Fruit fly (Drosophila melanogaster) Kc167 (cell line): ENCODE measurements around the gene CG31740.

Source experiments
- Sin3A ChIP-seq: fragments of >200 bp; optimal IDR thresholded peaks from 2 replicates; lab custom pipeline; 2018; ENCODE audit warnings: missing external identifiers
- psq ChIP-seq: fragments of >200 bp; optimal IDR thresholded peaks from 2 replicates; lab custom pipeline; 2017; ENCODE audit warnings: missing external identifiers

DNA sequence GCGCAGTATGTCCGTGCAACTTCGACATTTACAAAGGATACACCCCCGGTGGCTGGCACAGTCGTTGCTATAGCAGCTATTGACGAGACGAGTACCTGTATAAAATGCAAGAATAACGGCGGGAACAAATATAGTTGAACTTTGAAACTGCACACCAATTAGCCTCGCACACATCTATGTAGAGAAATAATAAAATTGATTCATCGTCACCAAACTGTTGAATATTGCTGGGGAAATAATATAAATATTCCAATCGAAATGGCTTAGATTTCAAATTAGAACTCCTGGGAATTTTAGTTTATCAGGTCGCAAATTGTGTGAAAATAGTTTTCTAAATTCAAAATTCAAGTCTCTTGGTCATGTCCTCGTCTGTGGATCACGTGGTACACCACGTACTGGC is 1.1 kb upstream of the CG31740 start, which contains the start of the genes CG42634 and CG42635:
- TF ChIP-seq Sin3A (no peak), psq (lab: Kevin White, UChicago) (no peak)
